Worm (Caenorhabditis elegans): Measurements from ENCODE around the gene C05B5.4.

The C05B5.4 gene

DNA sequence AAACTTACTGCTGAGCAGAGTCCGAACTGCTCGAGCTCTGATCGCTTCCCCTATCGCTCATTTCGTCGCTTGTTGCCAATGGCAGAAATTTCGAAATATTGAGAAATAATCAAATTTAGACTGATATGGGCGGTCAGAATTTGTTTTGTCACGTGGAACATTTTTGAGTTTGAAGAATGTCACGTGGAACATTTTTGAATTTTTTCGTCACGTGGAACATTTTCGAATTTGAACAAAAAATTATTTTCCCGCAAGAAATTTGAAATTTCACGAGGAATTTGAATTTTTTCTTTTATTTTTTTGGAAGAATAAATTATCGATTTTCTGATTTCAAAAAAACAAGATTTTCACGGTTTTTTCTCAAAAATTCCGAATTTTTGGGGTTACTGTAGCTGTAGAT is 16.4 kb downstream of the C05B5.4 start, which contains the start of gene fbxa-155:
Gene fbxa-155 (minus strand): TSS at position 101 of the 400 bp plus-strand sequence.
- TF ChIP-seq pha-4 (tag; optimal IDR thresholded peaks at IDR 0.05): no peak
- TF ChIP-seq ztf-22 (GFP tag; optimal IDR thresholded peaks at IDR 0.05): no peak
- TF ChIP-seq mes-4 (tag; optimal IDR thresholded peaks at IDR 0.05): no peak
- TF ChIP-seq ztf-3 (GFP tag; optimal IDR thresholded peaks at IDR 0.05): no peak
- TF ChIP-seq K11D2.4 (GFP tag; IDR thresholded peaks at IDR 0.05): no peak
- no peak for TF ChIP-seq hrde-1 (tag; optimal IDR thresholded peaks at IDR 0.05; ENCODE audit: borderline replicate concordance)
- no peak for TF ChIP-seq lin-26 (GFP tag; IDR thresholded peaks at IDR 0.05)
- TF ChIP-seq ztf-18 (tag; optimal IDR thresholded peaks at IDR 0.05): no peak
- TF ChIP-seq T07F8.4 (tag; optimal IDR thresholded peaks at IDR 0.05): no peak
- TF ChIP-seq cebp-1 (GFP tag; IDR thresholded peaks at IDR 0.05): no peak
- TF ChIP-seq cebp-1 (tag; optimal IDR thresholded peaks at IDR 0.05): no peak
- no peak for TF ChIP-seq ZK185.1 (tag; optimal IDR thresholded peaks at IDR 0.05; ENCODE audit: poor library complexity, severe bottlenecking)
- no peak for TF ChIP-seq K12H6.12 (tag; optimal IDR thresholded peaks at IDR 0.05)
- TF ChIP-seq ceh-79 (tag; optimal IDR thresholded peaks at IDR 0.05): no peak
- no peak for TF ChIP-seq akir-1 (GFP tag; optimal IDR thresholded peaks at IDR 0.05)
- TF ChIP-seq nhr-179 (tag; optimal IDR thresholded peaks at IDR 0.05): no peak
- TF ChIP-seq ztf-6 (GFP tag; IDR thresholded peaks at IDR 0.05): no peak
- TF ChIP-seq dox-1 (GFP tag; IDR thresholded peaks at IDR 0.05): no peak

ce11 chrIII:10012136-10012535 is 18.5 kb downstream of the C05B5.4 start, which contains the start of gene C05B5.16:
C05B5.16 (plus strand) TSS chrIII:10012436.
- TF ChIP-seq ztf-6 (GFP tag; IDR thresholded peaks at IDR 0.05) (no peak), dox-1 (GFP tag; IDR thresholded peaks at IDR 0.05) (no peak), dpl-1 (GFP tag; optimal IDR thresholded peaks at IDR 0.05) (no peak), Y53G8AR.9 (GFP tag; conservative IDR thresholded peaks at IDR 0.05) (no peak), pbrm-1 (GFP tag; IDR thresholded peaks at IDR 0.05) (no peak), snpc-1.1 (tag; optimal IDR thresholded peaks at IDR 0.05; ENCODE audit: insufficient read depth) (no peak), ztf-22 (GFP tag; optimal IDR thresholded peaks at IDR 0.05) (no peak), ztf-18 (tag; optimal IDR thresholded peaks at IDR 0.05) (no peak), ZK185.1 (tag; optimal IDR thresholded peaks at IDR 0.05; ENCODE audit: poor library complexity, severe bottlenecking) (no peak), mxl-1 (tag; optimal IDR thresholded peaks at IDR 0.05) (no peak), him-1 (tag; optimal IDR thresholded peaks at IDR 0.05) (no peak), ztf-28 (GFP tag; IDR thresholded peaks at IDR 0.05) (no peak)

DNA sequence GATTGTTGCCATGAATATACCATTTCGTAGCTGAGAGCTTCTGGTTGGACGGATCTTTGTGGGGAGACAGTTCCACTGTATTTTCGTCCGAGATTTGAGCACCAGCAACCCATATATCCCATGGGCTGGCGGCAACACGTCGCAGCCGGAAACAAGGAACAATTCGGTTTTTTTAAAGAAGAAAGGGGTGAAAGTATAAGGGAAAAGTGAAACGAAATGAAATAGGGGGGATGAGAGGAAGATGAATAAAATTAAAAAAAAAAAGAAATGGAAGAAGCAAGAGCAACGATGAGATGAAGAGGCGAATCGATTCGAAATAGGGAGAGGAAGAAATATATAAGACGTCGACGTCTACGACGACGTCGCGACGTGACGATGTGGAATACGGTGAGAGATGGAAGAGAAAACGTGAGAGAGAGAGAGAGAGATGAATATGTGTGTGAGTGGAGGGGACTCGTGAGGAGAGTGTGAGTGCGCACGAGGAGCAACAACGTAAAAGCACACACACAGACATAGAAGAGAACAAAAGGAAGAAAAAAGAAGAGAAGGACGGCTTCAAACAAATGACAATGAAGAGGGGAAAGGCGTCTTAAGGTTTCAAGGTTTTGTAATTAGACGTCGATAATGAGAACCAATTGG is 22.8 kb downstream of the C05B5.4 start, which contains the start of gene rgs-1:
Gene rgs-1 (minus strand): TSS at position 146 of the 639 bp plus-strand sequence.
- peak; percentile 32 for TF ChIP-seq madf-10 (tag; optimal IDR thresholded peaks at IDR 0.05)
- no peak for TF ChIP-seq attf-3 (GFP tag; conservative IDR thresholded peaks at IDR 0.05)

DNA sequence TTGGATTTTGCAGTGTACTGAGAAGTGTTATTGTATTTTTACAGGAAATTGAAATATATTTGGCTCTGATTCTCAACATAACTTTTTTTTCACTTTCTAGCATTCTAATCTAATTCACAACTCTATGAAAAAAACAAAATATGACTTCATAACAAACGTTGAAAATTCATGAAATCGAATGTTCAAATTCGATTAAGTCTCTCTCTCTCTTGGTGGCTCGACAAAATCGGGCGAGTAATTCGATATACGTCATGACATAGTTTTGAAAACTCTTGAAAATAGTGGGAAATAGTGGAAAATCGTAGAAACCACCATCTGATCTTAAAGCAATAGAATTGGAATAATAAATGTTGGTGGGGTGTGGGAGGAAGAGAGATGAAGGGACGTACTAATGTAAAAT is 24.3 kb downstream of the C05B5.4 start:
- TF ChIP-seq nfya-2 (GFP tag; IDR thresholded peaks at IDR 0.05): no peak
- no peak for TF ChIP-seq nfyb-1 (GFP tag; IDR thresholded peaks at IDR 0.05)
- TF ChIP-seq die-1 (tag; optimal IDR thresholded peaks at IDR 0.05): no peak
- TF ChIP-seq Y53G8AR.9 (GFP tag; conservative IDR thresholded peaks at IDR 0.05): no peak
- TF ChIP-seq mxl-1 (tag; optimal IDR thresholded peaks at IDR 0.05): no peak
- TF ChIP-seq madf-3 (GFP tag; IDR thresholded peaks at IDR 0.05): no peak
- no peak for TF ChIP-seq chd-7 (tag; optimal IDR thresholded peaks at IDR 0.05)
- TF ChIP-seq ztf-18 (tag; optimal IDR thresholded peaks at IDR 0.05): no peak
- TF ChIP-seq rpc-1 (optimal IDR thresholded peaks at IDR 0.05): no peak
- no peak for TF ChIP-seq rpc-1 (tag; optimal IDR thresholded peaks at IDR 0.05)
- TF ChIP-seq mes-4 (tag; optimal IDR thresholded peaks at IDR 0.05): no peak

Data from whole organism, young adult.